Worm (Caenorhabditis elegans): ENCODE measurements around the gene dnj-25.
A peak's percentile ranks its signal among the peaks of the same experiment; 100 is the strongest.

DNA sequence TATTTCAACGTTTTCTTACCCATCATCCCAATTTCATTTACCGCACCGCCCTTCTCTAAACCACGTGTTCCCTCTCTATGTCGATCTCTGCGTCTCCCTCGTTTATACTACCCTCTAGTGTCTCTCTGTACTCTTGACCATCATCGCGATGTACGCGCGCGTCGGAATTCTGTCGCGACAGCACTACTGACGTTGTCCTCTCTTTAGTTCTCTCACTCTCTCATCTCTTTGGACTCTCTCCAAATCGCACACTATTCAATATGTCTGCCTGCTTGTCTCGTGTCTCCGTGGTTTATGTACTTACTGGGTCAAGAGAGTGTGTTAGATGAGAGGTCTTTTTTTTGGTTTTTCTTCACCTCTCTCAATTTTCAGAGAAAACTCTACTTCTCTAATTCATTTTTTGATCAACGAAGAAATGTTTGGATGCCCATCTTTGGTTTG, 34.1 kb upstream of the dnj-25 start:
- TF ChIP-seq ref-1 (GFP tag; conservative IDR thresholded peaks at IDR 0.05), result no peak
- TF ChIP-seq ztf-29 (GFP tag; IDR thresholded peaks at IDR 0.05), result no peak
- TF ChIP-seq klf-2 (GFP tag; conservative IDR thresholded peaks at IDR 0.05), result no peak
- TF ChIP-seq ztf-23 (GFP tag; IDR thresholded peaks at IDR 0.05), result 0 out of 2 replicates have a peak, but pooled peaks have one; percentile 5
- peak; percentile 51; the same call in 1 of the 2 replicates for TF ChIP-seq flt-1 (GFP tag; IDR thresholded peaks at IDR 0.05)
- TF ChIP-seq med-1 (GFP tag; optimal IDR thresholded peaks at IDR 0.05; ENCODE audit: insufficient read depth), result no peak
- no peak for TF ChIP-seq tab-1 (GFP tag; IDR thresholded peaks at IDR 0.05)
- TF ChIP-seq cog-1 (tag; optimal IDR thresholded peaks at IDR 0.05), result peak; percentile 87

All from whole organism, midembryonic.